Worm (Caenorhabditis elegans) whole organism, mixed stage, embryonic: ENCODE data around the gene gcy-3.
A peak's percentile ranks its signal among the peaks of the same experiment; 100 is the strongest.

Experiments used
- M03D4.4 ChIP-seq: sonication (generic microtip); optimal IDR thresholded peaks from 2 replicates; lab custom pipeline; 2017; ENCODE audit warnings: mild to moderate bottlenecking, missing genetic modification characterization, missing compliant biosample characterization
- bed-3 ChIP-seq: fragments of 200-800 bp; sonication (Bioruptor generic); optimal IDR thresholded peaks from 3 replicates; lab custom pipeline; 2018; ENCODE audit warnings: mild to moderate bottlenecking, missing genetic modification characterization, moderate library complexity, missing compliant biosample characterization
- blmp-1 ChIP-seq: fragments of 150-350 bp; optimal IDR thresholded peaks from 2 replicates; lab custom pipeline; 2014; ENCODE audit warnings: missing biosample characterization, missing genetic modification characterization
- ceh-39 ChIP-seq: fragments of 150-350 bp; optimal IDR thresholded peaks from 2 replicates; lab custom pipeline; 2014; ENCODE audit warnings: missing biosample characterization, missing genetic modification characterization
- ceh-43 ChIP-seq: fragments of 200-800 bp; sonication (Bioruptor generic); optimal IDR thresholded peaks from 2 replicates; lab custom pipeline; 2018; ENCODE audit warnings: mild to moderate bottlenecking, missing genetic modification characterization, moderate library complexity, missing compliant biosample characterization
- ceh-83 ChIP-seq: fragments of 200-800 bp; sonication (Bioruptor generic); optimal IDR thresholded peaks from 2 replicates; lab custom pipeline; 2018; ENCODE audit warnings: mild to moderate bottlenecking, missing genetic modification characterization, missing compliant biosample characterization
- ces-1 ChIP-seq: fragments of 150-350 bp; optimal IDR thresholded peaks from 2 replicates; lab custom pipeline; 2014; ENCODE audit warnings: missing biosample characterization, missing genetic modification reagents, missing genetic modification characterization
- cnd-1 ChIP-seq: fragments of 200-800 bp; sonication (Bioruptor generic); optimal IDR thresholded peaks from 2 replicates; lab custom pipeline; 2018; ENCODE audit warnings: mild to moderate bottlenecking, missing genetic modification characterization, missing compliant biosample characterization
- drap-1 ChIP-seq: fragments of 200-800 bp; sonication (Bioruptor generic); optimal IDR thresholded peaks from 3 replicates; lab custom pipeline; 2018; ENCODE audit warnings: mild to moderate bottlenecking, missing genetic modification characterization, missing compliant biosample characterization
- elt-1 ChIP-seq: sonication (generic microtip); optimal IDR thresholded peaks from 2 replicates; lab custom pipeline; 2017; ENCODE audit warnings: missing genetic modification characterization, mild to moderate bottlenecking, missing compliant biosample characterization, antibody characterized with exemption, moderate library complexity, borderline replicate concordance; ENCODE audit not compliant: insufficient read depth
- elt-3 ChIP-seq: fragments of 150-350 bp; optimal IDR thresholded peaks from 2 replicates; lab custom pipeline; 2014; ENCODE audit warnings: missing biosample characterization, missing genetic modification characterization
- flh-1 ChIP-seq: fragments of 200-800 bp; sonication (Bioruptor generic); optimal IDR thresholded peaks from 2 replicates; lab custom pipeline; 2018; ENCODE audit warnings: mild to moderate bottlenecking, missing genetic modification characterization, moderate library complexity, missing compliant biosample characterization
- ham-2 ChIP-seq: fragments of 200-800 bp; sonication (Bioruptor generic); optimal IDR thresholded peaks from 2 replicates; lab custom pipeline; 2018; ENCODE audit warnings: mild to moderate bottlenecking, missing genetic modification characterization, missing compliant biosample characterization
- lin-13 ChIP-seq: fragments of 150-350 bp; optimal IDR thresholded peaks from 2 replicates; lab custom pipeline; 2014; ENCODE audit warnings: missing biosample characterization, missing genetic modification characterization
- lin-32 ChIP-seq: fragments of 200-800 bp; sonication (Bioruptor generic); optimal IDR thresholded peaks from 2 replicates; lab custom pipeline; 2018; ENCODE audit warnings: mild to moderate bottlenecking, missing genetic modification characterization, missing compliant biosample characterization
- mab-5 ChIP-seq: fragments of 150-350 bp; optimal IDR thresholded peaks from 2 replicates; lab custom pipeline; 2014; ENCODE audit warnings: missing biosample characterization, missing genetic modification characterization
- mep-1 ChIP-seq: fragments of 150-350 bp; optimal IDR thresholded peaks from 2 replicates; lab custom pipeline; 2017; ENCODE audit warnings: missing biosample characterization, missing genetic modification reagents, missing genetic modification characterization, inconsistent platforms
- mls-2 ChIP-seq: sonication (generic microtip); optimal IDR thresholded peaks from 2 replicates; lab custom pipeline; 2016; ENCODE audit warnings: mild to moderate bottlenecking, missing genetic modification characterization, moderate library complexity, missing compliant biosample characterization
- nhr-12 ChIP-seq: fragments of 150-350 bp; optimal IDR thresholded peaks from 2 replicates; lab custom pipeline; 2014; ENCODE audit warnings: missing biosample characterization, missing genetic modification characterization
- nhr-2 ChIP-seq: fragments of 150-350 bp; optimal IDR thresholded peaks from 2 replicates; lab custom pipeline; 2014; ENCODE audit warnings: missing biosample characterization, missing genetic modification characterization
- nhr-237 ChIP-seq: fragments of 150-350 bp; optimal IDR thresholded peaks from 2 replicates; lab custom pipeline; 2014; ENCODE audit warnings: missing biosample characterization, missing genetic modification characterization
- nhr-76 ChIP-seq: sonication (generic microtip); optimal IDR thresholded peaks from 2 replicates; lab custom pipeline; 2017; ENCODE audit warnings: missing biosample characterization, missing genetic modification characterization
- sem-2 ChIP-seq: fragments of 200-800 bp; sonication (Bioruptor generic); optimal IDR thresholded peaks from 2 replicates; lab custom pipeline; 2018; ENCODE audit warnings: mild to moderate bottlenecking, missing genetic modification characterization, missing compliant biosample characterization
- unc-120 ChIP-seq: sonication (generic microtip); optimal IDR thresholded peaks from 2 replicates; lab custom pipeline; 2017; ENCODE audit warnings: missing genetic modification characterization, missing compliant biosample characterization; ENCODE audit not compliant: poor library complexity, severe bottlenecking
- unc-39 ChIP-seq: fragments of 150-350 bp; optimal IDR thresholded peaks from 2 replicates; lab custom pipeline; 2014; ENCODE audit warnings: missing biosample characterization, missing genetic modification characterization
- unc-62 ChIP-seq: fragments of 150-350 bp; optimal IDR thresholded peaks from 2 replicates; lab custom pipeline; 2014; ENCODE audit warnings: missing biosample characterization, missing genetic modification reagents, missing genetic modification characterization
- zip-8 ChIP-seq: fragments of 150-350 bp; optimal IDR thresholded peaks from 2 replicates; lab custom pipeline; 2014; ENCODE audit warnings: missing biosample characterization, missing genetic modification characterization
- ztf-11 ChIP-seq: fragments of 150-350 bp; optimal IDR thresholded peaks from 2 replicates; lab custom pipeline; 2014; ENCODE audit warnings: missing biosample characterization, missing genetic modification characterization

The gcy-3 gene

ce11 chrII:9550718-9551117 is 43.6 kb upstream of the gcy-3 start, which contains the start of gene sra-6:
sra-6 (minus strand) TSS chrII:9550818.
- TF ChIP-seq lin-13: no peak
- no peak for TF ChIP-seq sem-2

- no peak for TF ChIP-seq ceh-83 (GFP tag; lab: Kevin White, UChicago)
- no peak for TF ChIP-seq unc-120 (tag; lab: Kevin White, UChicago)
- TF ChIP-seq ceh-39 (tag; lab: Kevin White, UChicago): no peak
These were observed 37.3 kb upstream of the gcy-3 start, which contains the start of gene sra-7 for ce11 chrII:9544386-9544785. sra-7 (plus strand) TSS chrII:9544686.

ce11 chrII:9542785-9543184 is 35.7 kb upstream of the gcy-3 start, which contains the start of gene sra-4:
sra-4 (minus strand) TSS chrII:9542885.
- TF ChIP-seq ztf-11 (tag; lab: Kevin White, UChicago) (no peak), mep-1 (tag; lab: Kevin White, UChicago) (no peak), cnd-1 (tag; lab: Kevin White, UChicago) (no peak), M03D4.4 (tag; lab: Kevin White, UChicago) (no peak), mls-2 (tag; lab: Kevin White, UChicago) (no peak)

ce11 chrII:9540723-9541122 is 33.6 kb upstream of the gcy-3 start, which contains the start of gene sra-3:
sra-3 (minus strand) TSS chrII:9540823.
- TF ChIP-seq bed-3 (no peak), ces-1 (GFP tag; lab: Kevin White, UChicago) (no peak), ztf-11 (tag; lab: Kevin White, UChicago) (no peak), nhr-237 (no peak), ceh-43 (GFP tag; lab: Kevin White, UChicago) (no peak), lin-32 (GFP tag; lab: Kevin White, UChicago) (no peak)

ce11 chrII:9537429-9537828 is 30.3 kb upstream of the gcy-3 start, which contains the start of gene sra-8:
sra-8 (plus strand) TSS chrII:9537729.
- TF ChIP-seq zip-8 (tag; lab: Kevin White, UChicago): peak; percentile 51
- no peak for TF ChIP-seq mep-1 (tag; lab: Kevin White, UChicago)
- TF ChIP-seq ztf-11 (tag; lab: Kevin White, UChicago): no peak
- TF ChIP-seq flh-1 (GFP tag; lab: Kevin White, UChicago): no peak

- TF ChIP-seq ceh-83 (GFP tag; lab: Kevin White, UChicago) (no peak), nhr-12 (tag; lab: Kevin White, UChicago) (no peak), elt-1 (tag; lab: Kevin White, UChicago) (no peak), lin-13 (no peak), ham-2 (GFP tag; lab: Kevin White, UChicago) (no peak), bed-3 (no peak), nhr-237 (no peak), cnd-1 (tag; lab: Kevin White, UChicago) (no peak), unc-39 (tag; lab: Kevin White, UChicago) (no peak), blmp-1 (tag; lab: Kevin White, UChicago) (no peak), M03D4.4 (tag; lab: Kevin White, UChicago) (no peak), mep-1 (tag; lab: Kevin White, UChicago) (no peak), mls-2 (tag; lab: Kevin White, UChicago) (no peak), ceh-39 (tag; lab: Kevin White, UChicago) (no peak), flh-1 (GFP tag; lab: Kevin White, UChicago) (no peak)
These were observed 24.9 kb upstream of the gcy-3 start, which contains the start of gene sra-9 for ce11 chrII:9532011-9532410. sra-9 (plus strand) TSS chrII:9532311.

ce11 chrII:9528480-9528879 is 21.4 kb upstream of the gcy-3 start, which contains the start of gene sra-2:
sra-2 (plus strand) TSS chrII:9528780.
- TF ChIP-seq nhr-2 (tag; lab: Kevin White, UChicago): no peak
- no peak for TF ChIP-seq elt-3 (tag; lab: Kevin White, UChicago)
- TF ChIP-seq drap-1 (GFP tag; lab: Kevin White, UChicago): no peak
- no peak for TF ChIP-seq unc-39 (tag; lab: Kevin White, UChicago)
- TF ChIP-seq mab-5 (tag; lab: Kevin White, UChicago): no peak
- TF ChIP-seq M03D4.4 (tag; lab: Kevin White, UChicago): no peak
- no peak for TF ChIP-seq mls-2 (tag; lab: Kevin White, UChicago)
- TF ChIP-seq ceh-39 (tag; lab: Kevin White, UChicago): no peak
- no peak for TF ChIP-seq nhr-76
- no peak for TF ChIP-seq cnd-1 (tag; lab: Kevin White, UChicago)
- no peak for TF ChIP-seq zip-8 (tag; lab: Kevin White, UChicago)
- no peak for TF ChIP-seq flh-1 (GFP tag; lab: Kevin White, UChicago)
- TF ChIP-seq ham-2 (GFP tag; lab: Kevin White, UChicago): no peak
- TF ChIP-seq unc-62 (GFP tag; lab: Kevin White, UChicago): no peak
- no peak for TF ChIP-seq ceh-83 (GFP tag; lab: Kevin White, UChicago)
